Worm (Caenorhabditis elegans) whole organism, young adult: ENCODE data around the gene ceh-38.

Experiments
- B0035.1 ChIP-seq: sonication (generic microtip); optimal IDR thresholded peaks from 2 replicates; lab custom pipeline; 2016; ENCODE audit warnings: missing genetic modification characterization, mild to moderate bottlenecking, missing compliant biosample characterization, missing genotype, missing genetic modification reagents
- B0336.3 ChIP-seq: fragments of 200-800 bp; sonication (Bioruptor generic); IDR thresholded peaks from 2 replicates; pipeline ENCODE4 v1.3.6; 2022; ENCODE audit warnings: missing genetic modification characterization, missing compliant biosample characterization
- F22D6.2 ChIP-seq: sonication (generic microtip); optimal IDR thresholded peaks from 2 replicates; lab custom pipeline; 2016; ENCODE audit warnings: mild to moderate bottlenecking, missing genetic modification characterization, missing compliant biosample characterization
- F33H1.4 ChIP-seq: fragments of 200-800 bp; sonication (Bioruptor generic); IDR thresholded peaks from 2 replicates; pipeline ENCODE4 v1.3.6; 2022; ENCODE audit warnings: missing genetic modification reagents, missing genetic modification characterization, missing compliant biosample characterization
- F37B4.10 ChIP-seq: fragments of 200-800 bp; sonication (Bioruptor generic); IDR thresholded peaks from 2 replicates; pipeline ENCODE4 v1.3.6; 2022; ENCODE audit warnings: missing genetic modification characterization, missing compliant biosample characterization
- F55B11.4 ChIP-seq: sonication (generic microtip); optimal IDR thresholded peaks from 2 replicates; lab custom pipeline; 2016; ENCODE audit warnings: missing compliant biosample characterization, missing genetic modification characterization, borderline replicate concordance; ENCODE audit not compliant: insufficient read depth
- F57A8.1 ChIP-seq: fragments of 200-800 bp; sonication (Bioruptor generic); optimal IDR thresholded peaks from 2 replicates; lab custom pipeline; 2018; ENCODE audit warnings: mild to moderate bottlenecking, missing genetic modification characterization, moderate library complexity, missing compliant biosample characterization
- Y53G8AR.9 ChIP-seq: fragments of 200-800 bp; sonication (Bioruptor generic); conservative IDR thresholded peaks from 2 replicates; pipeline ENCODE4 v1.3.6; 2022; ENCODE audit warnings: missing genetic modification reagents, missing genetic modification characterization, missing compliant biosample characterization
- ZK185.1 ChIP-seq: sonication (generic microtip); optimal IDR thresholded peaks from 2 replicates; lab custom pipeline; 2016; ENCODE audit warnings: mild to moderate bottlenecking, missing genetic modification characterization, missing compliant biosample characterization; ENCODE audit not compliant: poor library complexity, severe bottlenecking
- akir-1 ChIP-seq: fragments of 200-800 bp; sonication (Bioruptor generic); optimal IDR thresholded peaks from 2 replicates; lab custom pipeline; 2018; ENCODE audit warnings: mild to moderate bottlenecking, missing genetic modification characterization, moderate library complexity, missing compliant biosample characterization
- atf-7 ChIP-seq: sonication (generic microtip); optimal IDR thresholded peaks from 2 replicates; lab custom pipeline; 2017; ENCODE audit warnings: mild to moderate bottlenecking, missing genetic modification characterization, missing compliant biosample characterization
- attf-5 ChIP-seq: fragments of 200-800 bp; sonication (Bioruptor generic); optimal IDR thresholded peaks from 2 replicates; lab custom pipeline; 2018; ENCODE audit warnings: mild to moderate bottlenecking, missing genetic modification characterization, missing compliant biosample characterization
- attf-6 ChIP-seq: fragments of 200-800 bp; sonication (Bioruptor generic); IDR thresholded peaks from 2 replicates; pipeline ENCODE4 v1.3.6; 2022; ENCODE audit warnings: missing genetic modification reagents, missing genetic modification characterization, missing compliant biosample characterization
- bed-2 ChIP-seq: fragments of 200-800 bp; sonication (Bioruptor generic); IDR thresholded peaks from 2 replicates; pipeline ENCODE4 v1.3.6; 2022; ENCODE audit warnings: missing genetic modification reagents, missing genetic modification characterization, missing compliant biosample characterization
- cebp-1 ChIP-seq, 2 experiments: fragments of 200-800 bp in 1 of 2; sonication (Bioruptor generic) in 1 of 2; sonication (generic microtip) in 1 of 2; IDR thresholded peaks in 1 of 2; optimal IDR thresholded peaks in 1 of 2; 2 replicates each; pipeline versions ENCODE4 v1.3.6 to Lab custom; 2017 to 2022; ENCODE audit warnings: missing compliant biosample characterization in 2 of 2, missing genetic modification characterization in 2 of 2, mild to moderate bottlenecking in 1 of 2, missing genetic modification reagents in 1 of 2, moderate library complexity in 1 of 2
- cebp-2 ChIP-seq: fragments of 200-800 bp; sonication (Bioruptor generic); IDR thresholded peaks from 2 replicates; pipeline ENCODE4 v1.3.6; 2022; ENCODE audit warnings: missing genetic modification characterization, missing compliant biosample characterization
- ceh-27 ChIP-seq: fragments of 200-800 bp; sonication (Bioruptor generic); optimal IDR thresholded peaks from 2 replicates; lab custom pipeline; 2018; ENCODE audit warnings: mild to moderate bottlenecking, missing genetic modification characterization, moderate library complexity, missing compliant biosample characterization
- ceh-79 ChIP-seq: sonication (generic microtip); optimal IDR thresholded peaks from 2 replicates; lab custom pipeline; 2017; ENCODE audit warnings: mild to moderate bottlenecking, missing genetic modification characterization, missing compliant biosample characterization
- die-1 ChIP-seq: sonication (generic microtip); optimal IDR thresholded peaks from 2 replicates; lab custom pipeline; 2016; ENCODE audit warnings: missing genotype, mild to moderate bottlenecking, missing genetic modification characterization, missing compliant biosample characterization
- dpff-1 ChIP-seq: sonication (generic microtip); optimal IDR thresholded peaks from 2 replicates; lab custom pipeline; 2017; ENCODE audit warnings: mild to moderate bottlenecking, missing genetic modification characterization, missing compliant biosample characterization
- gei-17 ChIP-seq: fragments of 200-800 bp; sonication (Bioruptor generic); optimal IDR thresholded peaks from 2 replicates; lab custom pipeline; 2018; ENCODE audit warnings: mild to moderate bottlenecking, missing genetic modification characterization, missing compliant biosample characterization
- him-1 ChIP-seq: sonication (generic microtip); optimal IDR thresholded peaks from 2 replicates; lab custom pipeline; 2016; ENCODE audit warnings: missing genotype, missing genetic modification reagents, missing genetic modification characterization, missing compliant biosample characterization
- hlh-26 ChIP-seq: fragments of 200-800 bp; sonication (Bioruptor generic); conservative IDR thresholded peaks from 2 replicates; pipeline ENCODE4 v1.3.6; 2022; ENCODE audit warnings: missing genetic modification reagents, missing genetic modification characterization, missing compliant biosample characterization
- hmg-1.2 ChIP-seq: fragments of 200-800 bp; sonication (Bioruptor generic); IDR thresholded peaks from 2 replicates; pipeline ENCODE4 v1.3.6; 2022; ENCODE audit warnings: missing genetic modification reagents, missing genetic modification characterization, missing compliant biosample characterization
- hsf-1 ChIP-seq: fragments of 200-800 bp; sonication (Bioruptor generic); IDR thresholded peaks from 2 replicates; pipeline ENCODE4 v1.3.6; 2022; ENCODE audit warnings: missing genetic modification reagents, missing genetic modification characterization, missing compliant biosample characterization
- lin-35 ChIP-seq, 3 experiments: fragments of 150-350 bp in 2 of 3; sonication (generic microtip) in 1 of 3; optimal IDR thresholded peaks; 2 replicates each; lab custom pipeline; 2014 to 2018; ENCODE audit warnings: missing biosample characterization in 3 of 3, missing genetic modification characterization in 3 of 3, missing genetic modification reagents in 3 of 3
- lir-1 ChIP-seq: fragments of 200-800 bp; sonication (Bioruptor generic); conservative IDR thresholded peaks from 2 replicates; pipeline ENCODE4 v1.3.6; 2022; ENCODE audit warnings: missing genetic modification reagents, missing genetic modification characterization, missing compliant biosample characterization
- lsy-27 ChIP-seq: sonication (generic microtip); optimal IDR thresholded peaks from 2 replicates; lab custom pipeline; 2017; ENCODE audit warnings: missing genetic modification characterization, mild to moderate bottlenecking, missing compliant biosample characterization, antibody characterized with exemption, missing genotype, borderline replicate concordance; ENCODE audit not compliant: insufficient read depth
- mcd-1 ChIP-seq: fragments of 200-800 bp; sonication (Bioruptor generic); IDR thresholded peaks from 2 replicates; pipeline ENCODE4 v1.3.6; 2022; ENCODE audit warnings: missing genetic modification reagents, missing genetic modification characterization, missing compliant biosample characterization
- mes-4 ChIP-seq: sonication (generic microtip); optimal IDR thresholded peaks from 2 replicates; lab custom pipeline; 2016; ENCODE audit warnings: missing genotype, missing genetic modification characterization, missing compliant biosample characterization
- nfyb-1 ChIP-seq: fragments of 200-800 bp; sonication (Bioruptor generic); IDR thresholded peaks from 2 replicates; pipeline ENCODE4 v1.3.6; 2022; ENCODE audit warnings: missing genetic modification reagents, missing genetic modification characterization, missing compliant biosample characterization
- nhr-80 ChIP-seq: sonication (generic microtip); optimal IDR thresholded peaks from 2 replicates; lab custom pipeline; 2016; ENCODE audit warnings: missing genetic modification characterization, missing compliant biosample characterization
- nhr-90 ChIP-seq: sonication (generic microtip); optimal IDR thresholded peaks from 2 replicates; lab custom pipeline; 2016; ENCODE audit warnings: missing genotype, mild to moderate bottlenecking, missing genetic modification characterization, missing compliant biosample characterization
- repo-1 ChIP-seq: sonication (generic microtip); optimal IDR thresholded peaks from 2 replicates; lab custom pipeline; 2017; ENCODE audit warnings: mild to moderate bottlenecking, missing genetic modification characterization, missing compliant biosample characterization
- sdz-38 ChIP-seq: sonication (generic microtip); optimal IDR thresholded peaks from 2 replicates; lab custom pipeline; 2016; ENCODE audit warnings: missing genotype, missing genetic modification characterization, missing compliant biosample characterization
- sea-2 ChIP-seq: fragments of 200-800 bp; sonication (Bioruptor generic); IDR thresholded peaks from 2 replicates; pipeline ENCODE4 v1.3.6; 2022; ENCODE audit warnings: missing genetic modification characterization, missing compliant biosample characterization
- snpc-1.3 ChIP-seq: sonication (generic microtip); optimal IDR thresholded peaks from 2 replicates; lab custom pipeline; 2017; ENCODE audit warnings: missing genetic modification characterization, mild to moderate bottlenecking, missing compliant biosample characterization, antibody characterized with exemption, moderate library complexity, missing genotype, missing genetic modification reagents; ENCODE audit not compliant: insufficient read depth
- snpc-3.4 ChIP-seq: sonication (generic microtip); optimal IDR thresholded peaks from 2 replicates; lab custom pipeline; 2017; ENCODE audit warnings: missing genetic modification characterization, mild to moderate bottlenecking, missing compliant biosample characterization, antibody characterized with exemption, moderate library complexity, missing genotype, missing genetic modification reagents
- snpc-4 ChIP-seq, 5 experiments: fragments of 150-350 bp in 1 of 5; sonication (generic microtip) in 4 of 5; optimal IDR thresholded peaks; 2 replicates each; lab custom pipeline; 2014 to 2018; ENCODE audit warnings: missing genetic modification characterization in 5 of 5, missing biosample characterization in 3 of 5, antibody characterized with exemption in 2 of 5, mild to moderate bottlenecking in 2 of 5, missing compliant biosample characterization in 2 of 5, missing genotype in 2 of 5, moderate library complexity in 2 of 5, missing genetic modification reagents in 1 of 5
- tbx-9 ChIP-seq: sonication (generic microtip); optimal IDR thresholded peaks from 2 replicates; lab custom pipeline; 2016; ENCODE audit warnings: borderline replicate concordance, missing genetic modification characterization, inconsistent platforms, missing compliant biosample characterization
- xnd-1 ChIP-seq: sonication (generic microtip); optimal IDR thresholded peaks from 2 replicates; lab custom pipeline; 2016; ENCODE audit warnings: missing genotype, missing genetic modification reagents, missing genetic modification characterization, missing compliant biosample characterization
- ztf-18 ChIP-seq: sonication (generic microtip); optimal IDR thresholded peaks from 2 replicates; lab custom pipeline; 2016; ENCODE audit warnings: missing genotype, mild to moderate bottlenecking, missing genetic modification characterization, missing compliant biosample characterization

The ceh-38 gene

DNA sequence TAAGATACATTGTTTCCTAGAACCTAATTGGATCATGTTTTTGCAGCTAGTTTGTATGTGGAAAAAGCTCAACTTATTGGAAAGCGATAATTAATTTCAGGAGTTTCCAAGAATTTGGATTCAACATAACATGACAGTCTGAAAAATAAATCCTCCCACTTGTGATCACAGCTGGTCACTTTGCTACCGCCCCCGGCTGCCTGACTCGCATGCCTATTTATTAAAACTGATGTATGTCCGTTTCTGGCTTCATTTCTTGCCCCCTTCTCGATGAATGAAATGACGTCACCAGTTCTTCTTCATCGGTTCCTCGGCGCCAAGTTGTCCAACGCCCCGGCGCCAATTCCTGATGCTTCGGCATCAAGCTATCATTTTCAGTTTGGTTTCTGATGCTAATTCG, 24.3 kb upstream of the ceh-38 start:
- TF ChIP-seq mes-4 (tag; lab: Kevin White, UChicago): no peak
- 0 out of 2 replicates have a peak, but pooled peaks have one; percentile 8 for TF ChIP-seq F37B4.10
- TF ChIP-seq mcd-1: no peak
- TF ChIP-seq atf-7 (tag; lab: Kevin White, UChicago): peak; percentile 37
- no peak for TF ChIP-seq lsy-27 (tag; lab: Kevin White, UChicago)
- TF ChIP-seq ceh-79 (tag; lab: Kevin White, UChicago): no peak
- no peak for TF ChIP-seq bed-2 (GFP tag; lab: Robert Waterston, UW)
- TF ChIP-seq B0035.1 (tag; lab: Kevin White, UChicago): no peak
- TF ChIP-seq akir-1 (GFP tag; lab: Kevin White, UChicago): no peak
- no peak for TF ChIP-seq lir-1

DNA sequence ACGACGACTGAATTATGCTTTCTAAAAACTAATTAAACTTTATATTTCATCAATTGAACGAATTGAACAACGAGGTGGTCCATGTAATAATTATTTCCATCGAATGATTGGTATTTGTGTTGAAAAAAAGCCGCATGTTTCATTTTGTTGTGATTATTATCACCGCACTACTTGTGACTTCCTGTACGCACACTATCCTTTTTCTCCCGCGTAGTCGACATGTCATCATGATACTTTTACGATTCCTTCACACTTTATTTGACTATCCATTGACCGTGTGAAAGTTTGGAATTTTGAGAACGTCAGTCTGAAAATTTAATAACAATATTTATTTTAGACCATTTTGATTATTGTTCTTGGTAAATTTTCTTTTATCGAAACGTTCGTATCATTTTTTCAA, 23.7 kb upstream of the ceh-38 start, which contains the start of gene F22D3.4:
Gene F22D3.4, minus strand, starts transcription at position 1 of the 400 bp plus-strand sequence.
- TF ChIP-seq sdz-38 (tag; lab: Kevin White, UChicago) (no peak), bed-2 (GFP tag; lab: Robert Waterston, UW) (no peak), nhr-90 (tag; lab: Kevin White, UChicago) (no peak), nhr-80 (tag; lab: Kevin White, UChicago) (peak; percentile 43), attf-5 (GFP tag; lab: Kevin White, UChicago) (no peak)
- TF ChIP-seq, all 124 proteins: peak for 1

DNA sequence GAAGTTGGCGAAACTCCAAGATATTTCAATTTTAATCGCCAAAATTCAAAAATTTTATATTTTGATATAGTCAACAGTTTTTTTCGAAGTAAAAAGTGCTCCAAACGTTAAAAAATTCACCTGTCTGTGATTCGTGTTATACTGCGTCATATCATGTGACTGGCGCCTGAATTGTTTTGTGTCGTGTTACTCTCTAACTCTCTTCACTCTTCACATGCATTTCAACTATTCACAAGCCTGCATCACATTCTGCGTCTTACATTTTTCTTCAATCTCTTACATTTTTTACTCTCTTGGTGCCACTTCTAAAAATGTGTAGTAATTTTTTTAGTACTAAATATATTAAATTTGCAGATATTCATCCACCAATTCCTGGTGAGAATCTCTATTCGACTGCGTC, 22.9 kb upstream of the ceh-38 start, which contains the start of gene flcn-1:
Gene flcn-1, plus strand, starts transcription at position 348 of the 400 bp plus-strand sequence.
- TF ChIP-seq attf-5 (GFP tag; lab: Kevin White, UChicago) (peak; percentile 22), cebp-1 (GFP tag; IDR thresholded peaks at IDR 0.05; lab: Robert Waterston, UW) (no peak), cebp-1 (tag; optimal IDR thresholded peaks at IDR 0.05; lab: Kevin White, UChicago) (peak; percentile 38), attf-6 (GFP tag; lab: Robert Waterston, UW) (no peak), B0336.3 (GFP tag; lab: Robert Waterston, UW) (no peak), F55B11.4 (tag; lab: Kevin White, UChicago) (no peak), snpc-3.4 (no peak), xnd-1 (no peak), hsf-1 (GFP tag; lab: Robert Waterston, UW) (no peak), F22D6.2 (tag; lab: Kevin White, UChicago) (no peak), F37B4.10 (no peak), cebp-2 (no peak), snpc-4 (GFP tag; optimal IDR thresholded peaks at IDR 0.05; lab: Kevin White, UChicago) (no peak), snpc-4 (tag; optimal IDR thresholded peaks at IDR 0.05; lab: Kevin White, UChicago) (no peak), ztf-18 (tag; lab: Kevin White, UChicago) (no peak), dpff-1 (tag; lab: Kevin White, UChicago) (no peak), lin-35 (GFP tag; optimal IDR thresholded peaks at IDR 0.05; lab: Kevin White, UChicago) (peak in 1 of 3 experiments; percentile 44), hmg-1.2 (GFP tag; lab: Robert Waterston, UW) (peak; percentile 62; the same call in 1 of the 2 replicates), gei-17 (GFP tag; lab: Kevin White, UChicago) (no peak), F57A8.1 (GFP tag; lab: Kevin White, UChicago) (no peak), nhr-80 (tag; lab: Kevin White, UChicago) (peak; percentile 2), sdz-38 (tag; lab: Kevin White, UChicago) (no peak), him-1 (tag; lab: Kevin White, UChicago) (no peak), nfyb-1 (GFP tag; lab: Robert Waterston, UW) (peak; percentile 25; the same call in 1 of the 2 replicates), F33H1.4 (GFP tag; lab: Robert Waterston, UW) (no peak), Y53G8AR.9 (GFP tag; lab: Robert Waterston, UW) (no peak), repo-1 (tag; lab: Kevin White, UChicago) (no peak), atf-7 (tag; lab: Kevin White, UChicago) (no peak), akir-1 (GFP tag; lab: Kevin White, UChicago) (no peak), ZK185.1 (tag; lab: Kevin White, UChicago) (no peak), tbx-9 (tag; lab: Kevin White, UChicago) (no peak), snpc-1.3 (tag; lab: Kevin White, UChicago) (no peak), sea-2 (GFP tag; lab: Robert Waterston, UW) (no peak), die-1 (tag; lab: Kevin White, UChicago) (no peak), ceh-27 (peak; percentile 17), hlh-26 (GFP tag; lab: Robert Waterston, UW) (no peak)
